Fruit fly (Drosophila melanogaster): ENCODE data around the gene RpL37-1.

DNA sequence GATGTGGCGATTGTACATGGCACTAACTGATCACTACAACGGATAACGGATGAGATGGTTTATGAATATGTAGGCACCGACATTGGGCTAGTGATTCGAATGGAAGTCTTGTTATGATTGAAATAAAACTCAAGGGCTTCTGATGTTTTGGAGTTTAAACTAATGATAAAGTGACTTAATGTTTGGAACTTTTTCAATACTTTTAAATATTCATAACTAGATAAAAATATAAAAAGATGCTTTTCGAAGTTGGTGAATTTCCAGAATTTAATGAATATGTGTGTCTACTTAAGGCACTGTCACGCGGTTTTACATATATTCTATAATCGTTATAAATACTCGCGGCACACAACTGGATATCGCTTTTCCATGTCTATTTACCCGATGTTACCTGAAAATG lies 43.2 kb downstream of the RpL37-1 start, which contains the start of gene CG9072:
- TF ChIP-seq CG8478 (optimal IDR thresholded peaks at IDR 0.05) (no peak), CTCF (optimal IDR thresholded peaks at IDR 0.05) (no peak)

All from S2 (cell line).